Fruit fly (Drosophila melanogaster) whole organism, embryonic: ENCODE data around the gene Oseg2.

Experiments
- Abd-B ChIP-seq: fragments of 200-800 bp; sonication (Bioruptor generic); optimal IDR thresholded peaks from 2 replicates; lab custom pipeline; 2018; ENCODE audit warnings: missing biosample characterization, mild to moderate bottlenecking, missing genetic modification characterization, moderate library complexity
- CG1024 ChIP-seq: fragments of 200-800 bp; sonication (Bioruptor generic); IDR thresholded peaks from 2 replicates; pipeline ENCODE4 v1.3.6; 2022; ENCODE audit warnings: missing biosample characterization, missing genetic modification characterization
- CG11247 ChIP-seq: fragments of 200-800 bp; sonication (Bioruptor generic); IDR thresholded peaks from 2 replicates; pipeline ENCODE4 v1.3.6; 2022; ENCODE audit warnings: missing biosample characterization, missing genetic modification characterization
- CG12219 ChIP-seq: fragments of 200-800 bp; sonication (Bioruptor generic); optimal IDR thresholded peaks from 3 replicates; lab custom pipeline; 2018; ENCODE audit warnings: missing biosample characterization, mild to moderate bottlenecking, missing genetic modification characterization
- CG13123 ChIP-seq: fragments of 200-800 bp; sonication (Bioruptor generic); optimal IDR thresholded peaks from 2 replicates; lab custom pipeline; 2016; ENCODE audit warnings: missing biosample characterization, missing genetic modification characterization
- CG13287 ChIP-seq: fragments of 200-800 bp; sonication (Bioruptor generic); IDR thresholded peaks from 2 replicates; pipeline ENCODE4 v1.3.6; 2022; ENCODE audit warnings: missing biosample characterization, missing genetic modification characterization; ENCODE audit not compliant: partially characterized antibody
- CG14860 ChIP-seq: fragments of 200-800 bp; sonication (Bioruptor generic); IDR thresholded peaks from 3 replicates; pipeline ENCODE4 v1.3.6; 2022; ENCODE audit warnings: missing biosample characterization, missing genetic modification characterization; ENCODE audit not compliant: partially characterized antibody
- CG15514 ChIP-seq: fragments of 200-800 bp; sonication (Bioruptor generic); optimal IDR thresholded peaks from 3 replicates; lab custom pipeline; 2017; ENCODE audit warnings: missing biosample characterization, missing genetic modification characterization, mild to moderate bottlenecking, moderate library complexity, missing genetic modification reagents
- CG16779 ChIP-seq: fragments of 200-800 bp; sonication (Bioruptor generic); IDR thresholded peaks from 2 replicates; pipeline ENCODE4 v1.3.6; 2022; ENCODE audit warnings: missing biosample characterization, missing genetic modification characterization
- CG17829 ChIP-seq: fragments of 200-800 bp; optimal IDR thresholded peaks from 2 replicates; lab custom pipeline; 2019; ENCODE audit warnings: missing biosample characterization, mild to moderate bottlenecking, missing genetic modification characterization, moderate library complexity
- CG3065 ChIP-seq: fragments of 200-800 bp; sonication (Bioruptor generic); optimal IDR thresholded peaks from 2 replicates; lab custom pipeline; 2016; ENCODE audit warnings: missing biosample characterization, missing genetic modification characterization
- CG34376 ChIP-seq: fragments of 200-800 bp; sonication (Bioruptor generic); optimal IDR thresholded peaks from 2 replicates; lab custom pipeline; 2018; ENCODE audit warnings: missing biosample characterization, mild to moderate bottlenecking, missing genetic modification characterization
- CG34422 ChIP-seq: fragments of 200-800 bp; sonication (Bioruptor generic); IDR thresholded peaks from 3 replicates; pipeline ENCODE4 v1.3.6; 2022; ENCODE audit warnings: missing biosample characterization, missing genetic modification characterization
- CG6654 ChIP-seq: fragments of 200-800 bp; sonication (Bioruptor generic); optimal IDR thresholded peaks from 2 replicates; lab custom pipeline; 2017; ENCODE audit warnings: missing biosample characterization, mild to moderate bottlenecking, missing genetic modification characterization
- CG7372 ChIP-seq: fragments of 200-800 bp; sonication (Bioruptor generic); IDR thresholded peaks from 2 replicates; pipeline ENCODE4 v1.3.6; 2022; ENCODE audit warnings: missing biosample characterization, missing genetic modification characterization
- CG7963 ChIP-seq: fragments of 200-800 bp; sonication (Bioruptor generic); IDR thresholded peaks from 3 replicates; pipeline ENCODE4 v1.3.6; 2022; ENCODE audit warnings: missing biosample characterization, missing genetic modification characterization; ENCODE audit not compliant: partially characterized antibody
- CG8290 ChIP-seq, 3 experiments: fragments of 200-800 bp; sonication (Bioruptor generic); optimal IDR thresholded peaks; 2 replicates each; lab custom pipeline; 2016 to 2019; ENCODE audit warnings: missing biosample characterization in 3 of 3, missing genetic modification characterization in 3 of 3, mild to moderate bottlenecking in 2 of 3, moderate library complexity in 1 of 3
- CG9437 ChIP-seq: fragments of 200-800 bp; sonication (Bioruptor generic); optimal IDR thresholded peaks from 2 replicates; lab custom pipeline; 2018; ENCODE audit warnings: missing biosample characterization, mild to moderate bottlenecking, missing genetic modification characterization
- CkIIα-i1 ChIP-seq: fragments of 200-800 bp; sonication (Bioruptor generic); IDR thresholded peaks from 2 replicates; pipeline ENCODE4 v1.3.6; 2022; ENCODE audit warnings: missing biosample characterization, missing genetic modification characterization
- D19B ChIP-seq: fragments of 200-800 bp; sonication (Bioruptor generic); optimal IDR thresholded peaks from 2 replicates; lab custom pipeline; 2017; ENCODE audit warnings: missing biosample characterization, mild to moderate bottlenecking, missing genetic modification characterization
- Dbx ChIP-seq: fragments of 200-800 bp; sonication (Bioruptor generic); IDR thresholded peaks from 3 replicates; pipeline ENCODE4 v1.3.6; 2022; ENCODE audit warnings: missing biosample characterization, missing genetic modification characterization
- Deaf1 ChIP-seq: fragments of 200-800 bp; optimal IDR thresholded peaks from 3 replicates; lab custom pipeline; 2019; ENCODE audit warnings: missing biosample characterization, mild to moderate bottlenecking, missing genetic modification characterization, moderate library complexity
- Ets65A ChIP-seq: fragments of 200-800 bp; sonication (Bioruptor generic); peaks from one replicate; lab custom pipeline; 2016; ENCODE audit warnings: missing biosample characterization, missing genetic modification characterization
- Hand ChIP-seq: fragments of 200-800 bp; sonication (Bioruptor generic); optimal IDR thresholded peaks from 2 replicates; lab custom pipeline; 2017; ENCODE audit warnings: mild to moderate bottlenecking, missing biosample characterization, missing genetic modification reagents, missing genetic modification characterization
- Jarid2 ChIP-seq: fragments of 200-800 bp; sonication (Bioruptor generic); optimal IDR thresholded peaks from 3 replicates; lab custom pipeline; 2017; ENCODE audit warnings: mild to moderate bottlenecking, missing biosample characterization, missing genetic modification reagents, missing genetic modification characterization
- MESR4 ChIP-seq: fragments of 200-800 bp; sonication (Bioruptor generic); optimal IDR thresholded peaks from 2 replicates; lab custom pipeline; 2018; ENCODE audit warnings: missing biosample characterization, mild to moderate bottlenecking, missing genetic modification characterization, moderate library complexity
- Med ChIP-seq: fragments of 200-800 bp; sonication (Bioruptor generic); peaks from one replicate; lab custom pipeline; 2016; ENCODE audit warnings: missing biosample characterization, missing genetic modification characterization, mild to moderate bottlenecking, inconsistent platforms, moderate library complexity
- Mrtf ChIP-seq: fragments of 200-800 bp; sonication (Bioruptor generic); IDR thresholded peaks from 3 replicates; pipeline ENCODE4 v1.3.6; 2022; ENCODE audit warnings: missing biosample characterization, missing genetic modification characterization
- PHDP ChIP-seq: fragments of 200-800 bp; sonication (Bioruptor generic); optimal IDR thresholded peaks from 3 replicates; lab custom pipeline; 2018; ENCODE audit warnings: missing biosample characterization, mild to moderate bottlenecking, missing genetic modification characterization, moderate library complexity
- Rfx ChIP-seq: fragments of 200-800 bp; sonication (Bioruptor generic); IDR thresholded peaks from 2 replicates; pipeline ENCODE4 v1.3.6; 2022; ENCODE audit warnings: missing biosample characterization, missing genetic modification characterization
- Rx ChIP-seq: fragments of 200-800 bp; sonication (Bioruptor generic); IDR thresholded peaks from 2 replicates; pipeline ENCODE4 v1.3.6; 2022; ENCODE audit warnings: missing biosample characterization, missing genetic modification characterization
- chinmo ChIP-seq: fragments of 200-800 bp; sonication (Bioruptor generic); IDR thresholded peaks from 4 replicates; pipeline ENCODE4 v1.3.6; 2022; ENCODE audit warnings: missing biosample characterization, missing genetic modification characterization; ENCODE audit not compliant: partially characterized antibody
- ci ChIP-seq: fragments of 200-800 bp; sonication (Bioruptor generic); IDR thresholded peaks from 3 replicates; pipeline ENCODE4 v1.3.6; 2022; ENCODE audit warnings: missing biosample characterization, missing genetic modification characterization
- dm ChIP-seq: fragments of 200-800 bp; sonication (Bioruptor generic); optimal IDR thresholded peaks from 3 replicates; lab custom pipeline; 2016; ENCODE audit warnings: missing biosample characterization, missing genetic modification characterization
- ind ChIP-seq: fragments of 200-800 bp; sonication (Bioruptor generic); optimal IDR thresholded peaks from 3 replicates; lab custom pipeline; 2016; ENCODE audit warnings: missing biosample characterization, missing genetic modification characterization
- kah ChIP-seq: fragments of 200-800 bp; sonication (Bioruptor generic); optimal IDR thresholded peaks from 2 replicates; lab custom pipeline; 2018; ENCODE audit warnings: missing biosample characterization, mild to moderate bottlenecking, missing genetic modification characterization
- klu ChIP-seq: fragments of 200-800 bp; sonication (Bioruptor generic); IDR thresholded peaks from 2 replicates; pipeline ENCODE4 v1.3.6; 2022; ENCODE audit warnings: missing biosample characterization, missing genetic modification characterization
- mam ChIP-seq: fragments of 200-800 bp; sonication (Bioruptor generic); optimal IDR thresholded peaks from 3 replicates; lab custom pipeline; 2016; ENCODE audit warnings: missing biosample characterization, missing genetic modification characterization
- psq ChIP-seq: fragments of 200-800 bp; sonication (Bioruptor generic); optimal IDR thresholded peaks from 2 replicates; lab custom pipeline; 2017; ENCODE audit warnings: missing biosample characterization, missing genetic modification characterization
- run ChIP-seq: fragments of 200-800 bp; sonication (Bioruptor generic); optimal IDR thresholded peaks from 3 replicates; lab custom pipeline; 2018; ENCODE audit warnings: missing biosample characterization, mild to moderate bottlenecking, missing genetic modification characterization
- scrt ChIP-seq: fragments of 200-800 bp; sonication (Bioruptor generic); optimal IDR thresholded peaks from 2 replicates; lab custom pipeline; 2018; ENCODE audit warnings: missing biosample characterization, mild to moderate bottlenecking, missing genetic modification characterization, moderate library complexity
- seq ChIP-seq: fragments of 200-800 bp; sonication (Bioruptor generic); IDR thresholded peaks from 2 replicates; pipeline ENCODE4 v1.3.6; 2022; ENCODE audit warnings: missing biosample characterization, missing genetic modification characterization
- sr ChIP-seq: fragments of 200-800 bp; sonication (Bioruptor generic); IDR thresholded peaks from 3 replicates; pipeline ENCODE4 v1.3.6; 2022; ENCODE audit warnings: missing biosample characterization, missing genetic modification characterization
- tio ChIP-seq: fragments of 200-800 bp; sonication (Bioruptor generic); optimal IDR thresholded peaks from 2 replicates; lab custom pipeline; 2017; ENCODE audit warnings: missing biosample characterization, missing genetic modification characterization, inconsistent platforms
- trh ChIP-seq: fragments of 200-800 bp; sonication (Bioruptor generic); optimal IDR thresholded peaks from 2 replicates; lab custom pipeline; 2016; ENCODE audit warnings: missing biosample characterization, missing genetic modification characterization
- tup ChIP-seq: fragments of 200-800 bp; sonication (Bioruptor generic); optimal IDR thresholded peaks from 2 replicates; lab custom pipeline; 2016; ENCODE audit warnings: missing biosample characterization, mild to moderate bottlenecking, missing genetic modification characterization, moderate library complexity

Gene Oseg2

dm6 chr3L:2253962-2254662 is 24.7 kb downstream of the Oseg2 start (continued):
- TF ChIP-seq CG34376 (GFP tag; lab: Kevin White, UChicago) (peak; percentile 27), trh (GFP tag; lab: Kevin White, UChicago) (no peak), Rx (GFP tag; lab: Robert Waterston, UW) (no peak), CkIIα-i1 (GFP tag; lab: Robert Waterston, UW) (no peak), tup (GFP tag; lab: Kevin White, UChicago) (no peak), tio (GFP tag; lab: Kevin White, UChicago) (no peak), dm (GFP tag; lab: Kevin White, UChicago) (no peak), MESR4 (GFP tag; lab: Kevin White, UChicago) (no peak), ind (GFP tag; lab: Kevin White, UChicago) (no peak), klu (GFP tag; lab: Robert Waterston, UW) (no peak), CG6654 (no peak), CG17829 (tag; lab: Kevin White, UChicago) (no peak), CG14860 (GFP tag; lab: Robert Waterston, UW) (no peak), CG12219 (no peak), CG11247 (no peak), CG15514 (GFP tag; lab: Kevin White, UChicago) (peak; percentile 26)

- TF ChIP-seq Deaf1 (tag; lab: Kevin White, UChicago) (peak; percentile 26), Rfx (GFP tag; lab: Robert Waterston, UW) (0 out of 2 replicates have a peak, but pooled peaks have one; percentile 15), CG9437 (GFP tag; lab: Kevin White, UChicago) (no peak), Med (GFP tag; lab: Kevin White, UChicago) (peak; percentile 50), Dbx (GFP tag; lab: Robert Waterston, UW) (0 out of 3 replicates have a peak, but pooled peaks have one; percentile 38), mam (no peak), Jarid2 (GFP tag; lab: Kevin White, UChicago) (peak; percentile 60), D19B (no peak), Hand (GFP tag; lab: Kevin White, UChicago) (no peak), seq (GFP tag; lab: Robert Waterston, UW) (peak; percentile 22; the same call in 1 of the 2 replicates), PHDP (tag; lab: Kevin White, UChicago) (no peak), CG3065 (GFP tag; lab: Kevin White, UChicago) (no peak), dm (GFP tag; lab: Kevin White, UChicago) (no peak), Abd-B (no peak), CG16779 (no peak), CG13287 (GFP tag; lab: Robert Waterston, UW) (peak; percentile 18; the same call in 1 of the 2 replicates), CG13123 (GFP tag; lab: Kevin White, UChicago) (no peak), CG8290 (GFP tag; optimal IDR thresholded peaks at IDR 0.05; lab: Kevin White, UChicago) (no peak), CG8290 (tag; optimal IDR thresholded peaks at IDR 0.05; lab: Kevin White, UChicago) (peak in 1 of 2 experiments; percentile 56), Mrtf (GFP tag; lab: Robert Waterston, UW) (no peak)
Observed at dm6 chr3L:2255775-2256174, 26.3 kb downstream of the Oseg2 start.

dm6 chr3L:2256422-2257172 is 27.2 kb downstream of the Oseg2 start:
- TF ChIP-seq CG7963 (GFP tag; lab: Robert Waterston, UW): 0 out of 3 replicates have a peak, but pooled peaks have one; percentile 38
- TF ChIP-seq run (tag; lab: Kevin White, UChicago): no peak
- TF ChIP-seq psq (GFP tag; lab: Kevin White, UChicago): no peak
- peak; percentile 82 for TF ChIP-seq kah (GFP tag; lab: Kevin White, UChicago)
- no peak for TF ChIP-seq CG1024 (GFP tag; lab: Robert Waterston, UW)
- peak; percentile 91 for TF ChIP-seq sr (GFP tag; lab: Robert Waterston, UW)
- peak; percentile 4 for TF ChIP-seq Ets65A (GFP tag; lab: Kevin White, UChicago)
- no peak for TF ChIP-seq CG34422 (GFP tag; lab: Robert Waterston, UW)
- 0 out of 3 replicates have a peak, but pooled peaks have one; percentile 28 for TF ChIP-seq ci (GFP tag; lab: Robert Waterston, UW)
- peak; percentile 29; the same call in 1 of the 2 replicates for TF ChIP-seq CG7372 (GFP tag; lab: Robert Waterston, UW)
- TF ChIP-seq scrt (GFP tag; lab: Kevin White, UChicago): peak; percentile 87
- 0 out of 4 replicates have a peak, but pooled peaks have one; percentile 5 for TF ChIP-seq chinmo (GFP tag; lab: Robert Waterston, UW)
